Fruit fly (Drosophila melanogaster): ENCODE results near the gene CG31777.

DNA sequence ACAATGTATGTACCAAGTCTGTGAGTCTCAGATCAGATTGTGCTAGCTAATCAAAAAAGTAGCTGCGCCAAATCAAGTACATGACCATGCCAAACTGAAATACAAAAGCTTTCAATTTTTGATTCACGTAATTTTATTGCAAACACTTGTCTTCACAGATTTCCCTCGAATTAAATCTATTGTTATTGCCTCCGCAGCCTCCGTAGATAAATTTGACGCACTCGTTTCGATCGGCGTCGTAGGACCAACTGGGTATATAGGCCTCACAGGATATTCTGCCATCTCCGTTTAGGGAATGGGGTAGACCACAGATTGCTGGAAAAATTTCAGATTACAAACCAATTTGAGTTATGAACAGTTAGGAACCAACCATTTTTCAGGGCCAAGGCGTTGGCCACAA is 11.9 kb downstream of the CG31777 start, which contains the start of gene CG43165:
- no peak for TF ChIP-seq Dll (optimal IDR thresholded peaks at IDR 0.05)
- no peak for TF ChIP-seq usp (GFP tag; optimal IDR thresholded peaks at IDR 0.05)
- no peak for TF ChIP-seq psq (optimal IDR thresholded peaks at IDR 0.05)
- TF ChIP-seq CG8478 (optimal IDR thresholded peaks at IDR 0.05) = no peak
- no peak for TF ChIP-seq EcR (GFP tag; optimal IDR thresholded peaks at IDR 0.05)
- no peak for TF ChIP-seq pan (optimal IDR thresholded peaks at IDR 0.05)

Data from whole organism.